Fruit fly (Drosophila melanogaster): ENCODE results near the gene Acbp4.

DNA sequence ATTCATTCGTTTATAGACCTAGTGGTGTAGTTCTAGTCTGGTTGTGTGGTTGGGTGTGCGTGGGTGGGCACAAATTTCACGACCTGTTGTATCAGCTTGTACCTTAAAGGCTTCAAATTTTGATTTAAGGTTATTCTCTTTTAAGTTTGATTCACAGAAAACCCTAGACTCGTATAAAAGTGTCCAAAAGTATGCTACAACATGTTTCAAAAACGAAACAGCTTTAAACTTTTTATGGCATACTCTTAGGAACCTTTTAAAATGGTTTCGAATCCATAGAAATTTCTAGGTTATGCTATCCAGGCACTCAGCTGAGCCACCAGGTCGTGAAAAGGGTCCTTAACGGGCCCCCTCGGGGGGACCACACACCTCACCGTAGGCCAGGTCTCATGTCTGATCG, 33.9 kb upstream of the Acbp4 start:
- TF ChIP-seq pita (GFP tag; optimal IDR thresholded peaks at IDR 0.05) (no peak), sens (GFP tag) (no peak), CrebB (tag; optimal IDR thresholded peaks at IDR 0.05) (no peak)

Data from whole organism, embryonic.